Fruit fly (Drosophila melanogaster) whole organism, adult: ENCODE measurements around the gene Nelf-A.

Experiments used
- CG11617 ChIP-seq: fragments of 200-800 bp; sonication (Bioruptor generic); optimal IDR thresholded peaks from 2 replicates; lab custom pipeline; 2017; ENCODE audit warnings: mild to moderate bottlenecking, missing biosample characterization, missing genetic modification reagents, missing genetic modification characterization
- CG12768 ChIP-seq: fragments of 200-800 bp; sonication (Bioruptor generic); optimal IDR thresholded peaks from 2 replicates; lab custom pipeline; 2017; ENCODE audit warnings: missing biosample characterization, missing genetic modification characterization, mild to moderate bottlenecking, moderate library complexity, missing genetic modification reagents
- CG14711 ChIP-seq: fragments of 200-800 bp; sonication (Bioruptor generic); optimal IDR thresholded peaks from 2 replicates; lab custom pipeline; 2018; ENCODE audit warnings: missing biosample characterization, mild to moderate bottlenecking, missing genetic modification characterization, moderate library complexity
- CG1620 ChIP-seq: fragments of 200-800 bp; sonication (Bioruptor generic); optimal IDR thresholded peaks from 2 replicates; lab custom pipeline; 2016; ENCODE audit warnings: missing biosample characterization, missing genetic modification characterization
- CG33017 ChIP-seq: fragments of 200-800 bp; sonication (Bioruptor generic); optimal IDR thresholded peaks from 2 replicates; lab custom pipeline; 2018; ENCODE audit warnings: missing biosample characterization, mild to moderate bottlenecking, missing genetic modification characterization, moderate library complexity
- CG5204 ChIP-seq: fragments of 200-800 bp; sonication (Bioruptor generic); optimal IDR thresholded peaks from 2 replicates; lab custom pipeline; 2016; ENCODE audit warnings: missing biosample characterization, missing genetic modification characterization
- CG7045 ChIP-seq: fragments of 200-800 bp; sonication (Bioruptor generic); optimal IDR thresholded peaks from 2 replicates; lab custom pipeline; 2017; ENCODE audit warnings: missing biosample characterization, mild to moderate bottlenecking, missing genetic modification characterization
- CG7101 ChIP-seq: fragments of 200-800 bp; sonication (Bioruptor generic); optimal IDR thresholded peaks from 2 replicates; lab custom pipeline; 2018; ENCODE audit warnings: missing biosample characterization, mild to moderate bottlenecking, missing genetic modification characterization, moderate library complexity
- Clk ChIP-seq: fragments of 200-800 bp; sonication (Bioruptor generic); optimal IDR thresholded peaks from 2 replicates; lab custom pipeline; 2017; ENCODE audit warnings: missing biosample characterization, missing genetic modification characterization
- Crg-1 ChIP-seq: fragments of 200-800 bp; sonication (Bioruptor generic); optimal IDR thresholded peaks from 2 replicates; lab custom pipeline; 2016; ENCODE audit warnings: missing biosample characterization, missing genetic modification characterization
- Hr96 ChIP-seq: fragments of 200-800 bp; sonication (Bioruptor generic); optimal IDR thresholded peaks from 2 replicates; lab custom pipeline; 2016; ENCODE audit warnings: missing biosample characterization, missing genetic modification characterization
- Mnt ChIP-seq: fragments of 200-800 bp; sonication (Bioruptor generic); optimal IDR thresholded peaks from 2 replicates; lab custom pipeline; 2016; ENCODE audit warnings: missing biosample characterization, mild to moderate bottlenecking, missing genetic modification characterization
- bab1 ChIP-seq: fragments of 200-800 bp; sonication (Bioruptor generic); optimal IDR thresholded peaks from 3 replicates; lab custom pipeline; 2019; ENCODE audit warnings: missing biosample characterization, mild to moderate bottlenecking, missing genetic modification characterization, moderate library complexity
- cic ChIP-seq: fragments of 200-800 bp; sonication (Bioruptor generic); optimal IDR thresholded peaks from 2 replicates; lab custom pipeline; 2017; ENCODE audit warnings: missing biosample characterization, mild to moderate bottlenecking, missing genetic modification characterization, moderate library complexity
- cnc ChIP-seq, 2 experiments: fragments of >200 bp; optimal IDR thresholded peaks; 2 replicates each; lab custom pipeline; 2017
- kay ChIP-seq: fragments of 200-800 bp; sonication (Bioruptor generic); peaks from one replicate; lab custom pipeline; 2016; ENCODE audit warnings: missing biosample characterization, missing genetic modification characterization, borderline replicate concordance
- ovo ChIP-seq: fragments of 200-800 bp; sonication (Bioruptor generic); optimal IDR thresholded peaks from 2 replicates; lab custom pipeline; 2016; ENCODE audit warnings: missing biosample characterization, missing genetic modification characterization
- pad ChIP-seq: fragments of 200-800 bp; sonication (Bioruptor generic); optimal IDR thresholded peaks from 3 replicates; lab custom pipeline; 2017; ENCODE audit warnings: missing biosample characterization, missing genetic modification characterization, mild to moderate bottlenecking, moderate library complexity, missing genetic modification reagents
- tj ChIP-seq: fragments of 200-800 bp; sonication (Bioruptor generic); optimal IDR thresholded peaks from 3 replicates; lab custom pipeline; 2017; ENCODE audit warnings: missing biosample characterization, mild to moderate bottlenecking, missing genetic modification characterization, moderate library complexity
- toe ChIP-seq: fragments of 200-800 bp; sonication (Bioruptor generic); optimal IDR thresholded peaks from 2 replicates; lab custom pipeline; 2016; ENCODE audit warnings: missing biosample characterization, missing genetic modification characterization

The Nelf-A gene

DNA sequence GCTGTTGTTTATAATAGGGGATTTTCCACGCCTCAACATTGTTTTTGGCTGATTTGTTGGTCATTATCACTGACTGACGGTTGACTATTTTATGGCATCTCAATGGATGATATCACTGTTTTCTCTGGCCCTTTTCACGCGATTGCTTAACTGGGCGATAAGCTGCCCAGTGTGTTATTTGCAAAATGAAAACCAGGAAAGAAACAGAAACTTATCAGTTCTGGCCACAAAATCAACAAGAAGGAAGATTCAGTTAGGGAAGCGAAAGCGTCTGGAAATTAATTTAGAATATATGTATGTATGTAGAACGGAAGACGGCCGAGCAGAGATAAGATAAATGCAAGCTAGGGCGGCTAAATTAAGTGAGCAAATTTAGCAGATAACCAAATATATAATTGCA, 41.5 kb upstream of the Nelf-A start:
- TF ChIP-seq cic (GFP tag; lab: Kevin White, UChicago) (peak; percentile 79), toe (GFP tag; lab: Kevin White, UChicago) (no peak), kay (GFP tag; lab: Kevin White, UChicago) (peak; percentile 80)

- peak; percentile 40 for TF ChIP-seq pad (GFP tag; lab: Kevin White, UChicago)
- TF ChIP-seq tj (GFP tag; lab: Kevin White, UChicago), result peak; percentile 3
- peak; percentile 63 for TF ChIP-seq CG1620 (GFP tag; lab: Kevin White, UChicago)
- peak; percentile 6 for TF ChIP-seq ovo
- TF ChIP-seq bab1, result peak; percentile 78
- TF ChIP-seq cnc (optimal IDR thresholded peaks at IDR 0.05; lab: Kevin White, UChicago), result no peak
- TF ChIP-seq CG11617 (GFP tag; lab: Kevin White, UChicago), result no peak
- no peak for TF ChIP-seq CG12768
- no peak for TF ChIP-seq Crg-1 (GFP tag; lab: Kevin White, UChicago)
- no peak for TF ChIP-seq Hr96 (GFP tag; lab: Kevin White, UChicago)
- TF ChIP-seq CG7045 (GFP tag; lab: Kevin White, UChicago), result no peak
- TF ChIP-seq Clk (GFP tag; lab: Kevin White, UChicago), result peak; percentile 21
- peak; percentile 19 for TF ChIP-seq Mnt (GFP tag; lab: Kevin White, UChicago)
- TF ChIP-seq CG7101 (tag; lab: Kevin White, UChicago), result peak; percentile 53
These were observed 39.0 kb upstream of the Nelf-A start for dm6 chr3R:21184373-21185132.

DNA sequence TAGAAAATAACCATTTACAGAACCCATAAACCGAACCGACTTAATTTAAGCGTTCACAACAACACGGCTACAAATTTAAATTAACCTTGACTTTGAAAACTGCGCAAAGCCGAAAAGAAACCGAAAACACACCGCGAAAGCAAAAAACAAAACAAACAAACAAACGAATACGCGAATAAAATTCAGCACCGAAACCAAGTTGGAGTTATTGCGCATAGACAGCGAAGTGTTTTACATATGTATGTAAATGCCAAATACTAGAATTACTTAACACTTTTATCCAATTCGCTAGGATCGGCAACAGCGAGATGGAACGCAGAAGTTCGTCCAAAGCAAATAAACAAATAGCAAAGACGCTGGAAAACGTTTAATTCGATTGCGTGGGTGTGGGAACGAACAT, 37.8 kb upstream of the Nelf-A start:
- TF ChIP-seq cnc (optimal IDR thresholded peaks at IDR 0.05; lab: Kevin White, UChicago), result no peak
- no peak for TF ChIP-seq CG7101 (tag; lab: Kevin White, UChicago)
- TF ChIP-seq kay (GFP tag; lab: Kevin White, UChicago), result peak; percentile 60

DNA sequence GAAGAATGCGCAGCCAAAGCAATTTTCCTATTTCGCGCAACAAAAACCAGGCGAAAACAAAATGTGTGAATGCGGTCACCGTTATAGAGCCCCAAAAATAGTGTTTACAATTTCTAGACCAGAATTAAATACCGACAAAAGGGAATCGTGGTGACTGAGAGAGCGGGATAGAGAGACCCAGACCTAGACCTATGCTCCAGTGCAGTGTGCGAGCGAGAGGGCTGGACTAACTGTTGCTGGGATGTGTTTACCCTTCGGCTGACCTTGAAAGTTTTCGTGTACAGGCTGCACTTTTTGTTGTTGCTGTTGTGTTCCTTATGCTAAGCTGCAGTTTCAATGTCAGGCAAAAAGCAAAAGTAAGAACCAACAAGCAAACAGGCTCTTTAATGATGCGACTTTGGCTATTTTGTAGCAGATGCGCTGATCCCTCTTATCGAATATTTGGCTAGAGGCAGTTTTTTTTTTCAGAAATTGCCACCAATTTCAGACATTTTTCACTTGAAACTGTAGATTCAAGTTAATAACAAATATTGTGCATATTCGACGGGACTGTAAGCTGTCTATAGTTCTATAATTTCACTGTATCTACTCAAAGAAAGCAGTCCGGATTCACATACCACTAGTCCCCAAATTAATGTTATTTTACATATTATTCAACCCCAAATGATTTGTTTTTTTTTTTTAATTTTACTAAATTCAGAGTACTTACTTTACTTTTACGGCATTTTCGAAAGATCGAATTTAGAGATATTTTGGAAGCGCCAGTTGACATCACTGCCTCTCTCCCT, 36.7 kb upstream of the Nelf-A start:
- TF ChIP-seq ovo (peak; percentile 62), CG33017 (tag; lab: Kevin White, UChicago) (no peak), Mnt (GFP tag; lab: Kevin White, UChicago) (no peak), CG1620 (GFP tag; lab: Kevin White, UChicago) (no peak), Hr96 (GFP tag; lab: Kevin White, UChicago) (no peak), CG5204 (peak; percentile 20), CG14711 (no peak), CG11617 (GFP tag; lab: Kevin White, UChicago) (no peak), kay (GFP tag; lab: Kevin White, UChicago) (no peak), tj (GFP tag; lab: Kevin White, UChicago) (peak; percentile 6), pad (GFP tag; lab: Kevin White, UChicago) (peak; percentile 77)

dm6 chr3R:21187394-21188392, 35.8 kb upstream of the Nelf-A start:
- no peak for TF ChIP-seq Crg-1 (GFP tag; lab: Kevin White, UChicago)

DNA sequence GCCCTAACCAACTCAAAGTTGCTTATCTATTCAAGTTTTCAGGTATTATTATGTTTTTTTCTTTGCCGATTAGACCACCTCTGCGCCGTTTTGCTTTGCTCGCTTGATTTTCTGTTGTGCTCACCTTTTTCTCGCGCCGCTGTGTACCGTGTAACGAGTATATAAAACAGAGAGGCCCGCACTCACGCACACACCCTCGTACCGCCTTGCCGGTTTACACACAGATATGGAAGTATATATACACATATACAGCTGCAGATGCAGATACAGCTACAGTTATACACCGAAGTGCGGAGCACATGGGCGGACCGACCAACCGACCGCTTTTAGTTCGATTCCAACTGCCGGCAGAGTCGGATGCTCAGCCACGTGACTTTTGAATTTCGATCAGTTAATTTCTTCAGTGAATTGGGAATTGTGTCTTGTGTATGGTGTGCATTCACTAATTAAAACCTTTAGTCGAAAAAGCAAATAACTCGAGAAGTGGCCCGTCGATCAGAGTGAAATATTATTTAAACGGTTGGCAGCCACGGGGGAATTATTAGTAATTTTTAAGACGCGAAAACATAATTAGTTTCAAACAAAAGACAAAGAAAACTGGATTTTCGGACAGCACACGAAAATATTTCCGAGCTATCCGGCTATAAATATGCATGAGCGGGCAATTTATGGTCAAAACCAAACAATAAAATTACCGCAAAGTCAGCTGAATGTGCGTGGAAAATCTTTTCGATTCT, 34.8 kb upstream of the Nelf-A start:
- TF ChIP-seq Clk (GFP tag; lab: Kevin White, UChicago) (no peak), Crg-1 (GFP tag; lab: Kevin White, UChicago) (no peak), CG12768 (peak; percentile 85), Mnt (GFP tag; lab: Kevin White, UChicago) (peak; percentile 98), CG7101 (tag; lab: Kevin White, UChicago) (peak; percentile 58), tj (GFP tag; lab: Kevin White, UChicago) (peak; percentile 91), CG11617 (GFP tag; lab: Kevin White, UChicago) (peak; percentile 52), CG7045 (GFP tag; lab: Kevin White, UChicago) (peak; percentile 22), bab1 (peak; percentile 64), toe (GFP tag; lab: Kevin White, UChicago) (no peak), CG1620 (GFP tag; lab: Kevin White, UChicago) (peak; percentile 42), kay (GFP tag; lab: Kevin White, UChicago) (peak; percentile 92), Hr96 (GFP tag; lab: Kevin White, UChicago) (peak; percentile 24), CG14711 (peak; percentile 31), CG33017 (tag; lab: Kevin White, UChicago) (peak; percentile 68), CG5204 (no peak), cic (GFP tag; lab: Kevin White, UChicago) (peak; percentile 94), pad (GFP tag; lab: Kevin White, UChicago) (peak; percentile 72), cnc (optimal IDR thresholded peaks at IDR 0.05; lab: Kevin White, UChicago) (no peak), ovo (peak; percentile 82)
